Worm (Caenorhabditis elegans) whole organism, L4 larva: ENCODE measurements around the gene gpdh-2.
A peak's percentile ranks its signal among the peaks of the same experiment; 100 is the strongest.

ENCODE experiments used
- F37D6.2 ChIP-seq: sonication (generic microtip); optimal IDR thresholded peaks from 2 replicates; lab custom pipeline; 2016; ENCODE audit warnings: mild to moderate bottlenecking, missing genetic modification characterization, missing compliant biosample characterization
- F49E8.2 ChIP-seq: sonication (generic microtip); optimal IDR thresholded peaks from 2 replicates; lab custom pipeline; 2016; ENCODE audit warnings: missing compliant biosample characterization, mild to moderate bottlenecking, missing genetic modification characterization, borderline replicate concordance
- T20F7.1 ChIP-seq: fragments of 200-800 bp; sonication (Bioruptor generic); optimal IDR thresholded peaks from 2 replicates; lab custom pipeline; 2018; ENCODE audit warnings: mild to moderate bottlenecking, missing genetic modification characterization, missing compliant biosample characterization
- T26A8.4 ChIP-seq: fragments of 200-800 bp; sonication (Bioruptor generic); IDR thresholded peaks from 2 replicates; pipeline ENCODE4 v1.3.6; 2022; ENCODE audit warnings: missing genetic modification characterization, missing compliant biosample characterization
- Y75B8A.6 ChIP-seq: fragments of 200-800 bp; sonication (Bioruptor generic); IDR thresholded peaks from 2 replicates; pipeline ENCODE4 v1.3.6; 2022; ENCODE audit warnings: missing genetic modification reagents, missing genetic modification characterization, missing compliant biosample characterization
- ZK337.2 ChIP-seq: fragments of 200-800 bp; sonication (Bioruptor generic); IDR thresholded peaks from 2 replicates; pipeline ENCODE4 v1.3.6; 2022; ENCODE audit warnings: missing genetic modification reagents, missing genetic modification characterization, missing compliant biosample characterization
- ZK546.5 ChIP-seq, 2 experiments: sonication (generic microtip); optimal IDR thresholded peaks; 2 replicates each; lab custom pipeline; 2017; ENCODE audit warnings: missing biosample characterization in 2 of 2, missing genetic modification characterization in 2 of 2
- aha-1 ChIP-seq: fragments of 150-350 bp; peaks from one replicate; lab custom pipeline; 2014; ENCODE audit warnings: missing biosample characterization, missing genetic modification characterization
- aly-2 ChIP-seq: sonication (generic microtip); optimal IDR thresholded peaks from 2 replicates; lab custom pipeline; 2018; ENCODE audit warnings: missing biosample characterization, missing genetic modification characterization
- attf-4 ChIP-seq: sonication (generic microtip); optimal IDR thresholded peaks from 3 replicates; lab custom pipeline; 2017; ENCODE audit warnings: missing biosample characterization, missing genetic modification characterization
- ceh-20 ChIP-seq: fragments of 200-800 bp; sonication (Bioruptor generic); IDR thresholded peaks from 2 replicates; pipeline ENCODE4 v1.3.6; 2022; ENCODE audit warnings: missing genetic modification reagents, missing genetic modification characterization, missing compliant biosample characterization
- ceh-44 ChIP-seq: fragments of 200-800 bp; sonication (Bioruptor generic); IDR thresholded peaks from 2 replicates; pipeline ENCODE4 v1.3.6; 2022; ENCODE audit warnings: missing genetic modification reagents, missing genetic modification characterization, missing compliant biosample characterization
- daf-12 ChIP-seq: fragments of 150-350 bp; optimal IDR thresholded peaks from 2 replicates; lab custom pipeline; 2014; ENCODE audit warnings: missing biosample characterization, missing genetic modification reagents, missing genetic modification characterization
- daf-16 ChIP-seq, 3 experiments: sonication (generic microtip); optimal IDR thresholded peaks; 2 replicates each; lab custom pipeline; 2016 to 2017; ENCODE audit warnings: missing genetic modification characterization in 3 of 3, missing genetic modification reagents in 3 of 3, mild to moderate bottlenecking in 2 of 3, missing compliant biosample characterization in 2 of 3, missing biosample characterization in 1 of 3, moderate library complexity in 1 of 3
- daf-19 ChIP-seq: fragments of 200-800 bp; sonication (Bioruptor generic); conservative IDR thresholded peaks from 2 replicates; pipeline ENCODE4 v1.3.6; 2022; ENCODE audit warnings: missing genetic modification characterization, missing compliant biosample characterization
- dmd-6 ChIP-seq: fragments of 200-800 bp; sonication (Bioruptor generic); IDR thresholded peaks from 2 replicates; pipeline ENCODE4 v1.3.6; 2022; ENCODE audit warnings: missing genetic modification reagents, missing genetic modification characterization, missing compliant biosample characterization
- dmd-9 ChIP-seq: fragments of 200-800 bp; sonication (Bioruptor generic); IDR thresholded peaks from 2 replicates; pipeline ENCODE4 v1.3.6; 2022; ENCODE audit warnings: missing genetic modification reagents, missing genetic modification characterization, missing compliant biosample characterization
- dve-1 ChIP-seq: sonication (generic microtip); optimal IDR thresholded peaks from 2 replicates; lab custom pipeline; 2017; ENCODE audit warnings: antibody characterized with exemption, mild to moderate bottlenecking, missing genetic modification characterization, missing compliant biosample characterization; ENCODE audit not compliant: insufficient read depth
- fkh-10 ChIP-seq: fragments of 150-350 bp; optimal IDR thresholded peaks from 2 replicates; lab custom pipeline; 2014; ENCODE audit warnings: missing biosample characterization, missing genetic modification reagents, missing genetic modification characterization
- fos-1 ChIP-seq: fragments of 150-350 bp; optimal IDR thresholded peaks from 2 replicates; lab custom pipeline; 2014; ENCODE audit warnings: missing biosample characterization, missing genetic modification characterization
- gei-8 ChIP-seq: fragments of 200-800 bp; sonication (Bioruptor generic); optimal IDR thresholded peaks from 2 replicates; lab custom pipeline; 2018; ENCODE audit warnings: mild to moderate bottlenecking, missing genetic modification characterization, missing compliant biosample characterization
- hif-1 ChIP-seq, 2 experiments: sonication (generic microtip); optimal IDR thresholded peaks; 2 replicates each; lab custom pipeline; 2016 to 2017; ENCODE audit warnings: missing compliant biosample characterization in 2 of 2, missing genetic modification characterization in 2 of 2, missing genetic modification reagents in 2 of 2, missing genotype in 2 of 2, mild to moderate bottlenecking in 1 of 2
- hlh-30 ChIP-seq: sonication (generic microtip); optimal IDR thresholded peaks from 2 replicates; lab custom pipeline; 2017; ENCODE audit warnings: antibody characterized with exemption, mild to moderate bottlenecking, missing genetic modification characterization, missing compliant biosample characterization; ENCODE audit not compliant: insufficient read depth
- hmg-1.1 ChIP-seq: fragments of 200-800 bp; sonication (Bioruptor generic); IDR thresholded peaks from 2 replicates; pipeline ENCODE4 v1.3.6; 2022; ENCODE audit warnings: missing genetic modification reagents, missing genetic modification characterization, missing compliant biosample characterization
- jun-1 ChIP-seq: fragments of 150-350 bp; optimal IDR thresholded peaks from 2 replicates; lab custom pipeline; 2014; ENCODE audit warnings: missing biosample characterization, missing genetic modification reagents, missing genetic modification characterization
- lim-7 ChIP-seq: fragments of 200-800 bp; sonication (Bioruptor generic); IDR thresholded peaks from 2 replicates; pipeline ENCODE4 v1.3.6; 2022; ENCODE audit warnings: missing genetic modification characterization, missing compliant biosample characterization
- lin-1 ChIP-seq: fragments of 200-800 bp; sonication (Bioruptor generic); IDR thresholded peaks from 2 replicates; pipeline ENCODE4 v1.3.6; 2022; ENCODE audit warnings: missing genetic modification reagents, missing genetic modification characterization, missing compliant biosample characterization
- lin-13 ChIP-seq: fragments of 150-350 bp; optimal IDR thresholded peaks from 2 replicates; lab custom pipeline; 2014; ENCODE audit warnings: missing biosample characterization, missing genetic modification reagents, missing genetic modification characterization
- lin-29 ChIP-seq: fragments of 200-800 bp; sonication (Bioruptor generic); IDR thresholded peaks from 2 replicates; pipeline ENCODE4 v1.3.6; 2022; ENCODE audit warnings: missing genetic modification reagents, missing genetic modification characterization, missing compliant biosample characterization
- lin-38 ChIP-seq: fragments of 200-800 bp; sonication (Bioruptor generic); IDR thresholded peaks from 2 replicates; pipeline ENCODE4 v1.3.6; 2022; ENCODE audit warnings: missing genetic modification reagents, missing genetic modification characterization, missing compliant biosample characterization
- lir-3 ChIP-seq: sonication (generic microtip); optimal IDR thresholded peaks from 2 replicates; lab custom pipeline; 2016; ENCODE audit warnings: mild to moderate bottlenecking, missing genetic modification characterization, missing compliant biosample characterization
- lsy-2 ChIP-seq, 2 experiments: fragments of 150-350 bp in 1 of 2; sonication (generic microtip) in 1 of 2; optimal IDR thresholded peaks; 2 replicates each; lab custom pipeline; 2014 to 2017; ENCODE audit warnings: missing biosample characterization in 2 of 2, missing genetic modification characterization in 2 of 2
- mdl-1 ChIP-seq, 2 experiments: fragments of 150-350 bp in 1 of 2; sonication (generic microtip) in 1 of 2; optimal IDR thresholded peaks; 2 replicates each; lab custom pipeline; 2014 to 2017; ENCODE audit warnings: missing biosample characterization in 2 of 2, missing genetic modification characterization in 2 of 2
- mep-1 ChIP-seq: fragments of 150-350 bp; sonication (generic microtip); optimal IDR thresholded peaks from 3 replicates; lab custom pipeline; 2014; ENCODE audit warnings: missing biosample characterization, missing genetic modification characterization
- mes-2 ChIP-seq: sonication (generic microtip); optimal IDR thresholded peaks from 2 replicates; lab custom pipeline; 2016; ENCODE audit warnings: missing genotype, mild to moderate bottlenecking, missing genetic modification characterization, missing compliant biosample characterization; ENCODE audit not compliant: poor library complexity, severe bottlenecking
- mxl-3 ChIP-seq: fragments of 200-800 bp; sonication (Bioruptor generic); optimal IDR thresholded peaks from 2 replicates; lab custom pipeline; 2018; ENCODE audit warnings: mild to moderate bottlenecking, missing genetic modification characterization, missing compliant biosample characterization
- nhr-10 ChIP-seq: fragments of 150-350 bp; optimal IDR thresholded peaks from 2 replicates; lab custom pipeline; 2014; ENCODE audit warnings: missing biosample characterization, missing genetic modification characterization
- nhr-102 ChIP-seq: sonication (generic microtip); optimal IDR thresholded peaks from 2 replicates; lab custom pipeline; 2016; ENCODE audit warnings: mild to moderate bottlenecking, missing genetic modification characterization, moderate library complexity, missing compliant biosample characterization
- nhr-111 ChIP-seq: fragments of 200-800 bp; sonication (Bioruptor generic); optimal IDR thresholded peaks from 2 replicates; lab custom pipeline; 2018; ENCODE audit warnings: mild to moderate bottlenecking, missing genetic modification characterization, missing compliant biosample characterization
- nhr-25 ChIP-seq: sonication (generic microtip); optimal IDR thresholded peaks from 2 replicates; lab custom pipeline; 2017; ENCODE audit warnings: missing genetic modification characterization, mild to moderate bottlenecking, missing compliant biosample characterization, antibody characterized with exemption, moderate library complexity, borderline replicate concordance; ENCODE audit not compliant: insufficient read depth
- nhr-28 ChIP-seq: fragments of 150-350 bp; optimal IDR thresholded peaks from 2 replicates; lab custom pipeline; 2014; ENCODE audit warnings: missing biosample characterization, missing genetic modification characterization
- nhr-42 ChIP-seq: fragments of 200-800 bp; sonication (Bioruptor generic); IDR thresholded peaks from 2 replicates; pipeline ENCODE4 v1.3.6; 2022; ENCODE audit warnings: missing genetic modification characterization, missing compliant biosample characterization
- nhr-6 ChIP-seq: fragments of 150-350 bp; optimal IDR thresholded peaks from 2 replicates; lab custom pipeline; 2014; ENCODE audit warnings: missing biosample characterization, missing genetic modification characterization
- nhr-76 ChIP-seq: fragments of 150-350 bp; optimal IDR thresholded peaks from 2 replicates; lab custom pipeline; 2014; ENCODE audit warnings: missing biosample characterization, missing genetic modification characterization
- rbr-2 ChIP-seq: sonication (generic microtip); optimal IDR thresholded peaks from 2 replicates; lab custom pipeline; 2016; ENCODE audit warnings: missing genotype, missing genetic modification characterization, missing compliant biosample characterization
- snpc-1.2 ChIP-seq: fragments of 200-800 bp; sonication (Bioruptor generic); IDR thresholded peaks from 2 replicates; pipeline ENCODE4 v1.3.6; 2022; ENCODE audit warnings: missing genetic modification reagents, missing genetic modification characterization, missing compliant biosample characterization
- tag-97 ChIP-seq: fragments of 200-800 bp; sonication (Bioruptor generic); IDR thresholded peaks from 2 replicates; pipeline ENCODE4 v1.3.6; 2022; ENCODE audit warnings: missing genetic modification characterization, missing compliant biosample characterization
- zag-1 ChIP-seq: fragments of 150-350 bp; optimal IDR thresholded peaks from 2 replicates; lab custom pipeline; 2014; ENCODE audit warnings: missing biosample characterization, missing genetic modification characterization
- zfp-2 ChIP-seq: sonication (generic microtip); optimal IDR thresholded peaks from 2 replicates; lab custom pipeline; 2016; ENCODE audit warnings: mild to moderate bottlenecking, missing genetic modification characterization, missing compliant biosample characterization
- zfp-3 ChIP-seq: fragments of 200-800 bp; sonication (Bioruptor generic); conservative IDR thresholded peaks from 2 replicates; pipeline ENCODE4 v1.3.6; 2022; ENCODE audit warnings: missing genetic modification reagents, missing genetic modification characterization, missing compliant biosample characterization

gpdh-2 gene

DNA sequence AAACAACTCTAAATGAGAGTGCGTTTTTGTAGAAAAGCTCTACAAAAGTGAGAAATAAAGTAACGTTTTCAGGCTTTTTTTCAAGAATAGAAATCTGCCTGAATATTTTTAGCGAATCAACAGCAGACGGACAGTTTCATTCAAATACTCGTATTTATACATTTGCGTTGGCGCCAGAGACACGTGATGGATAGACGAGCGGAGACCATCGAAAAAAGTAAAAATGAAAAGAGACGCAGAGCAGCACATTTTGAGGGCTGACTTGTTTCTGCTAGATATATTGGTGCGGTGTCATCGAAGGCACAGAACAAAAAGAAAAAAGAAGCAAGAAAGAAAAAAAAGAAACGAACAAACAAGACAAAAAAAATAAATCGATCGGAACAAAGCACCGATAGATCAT, 33.0 kb downstream of the gpdh-2 start:
- TF ChIP-seq lin-38 (GFP tag; lab: Robert Waterston, UW) (peak; percentile 62), lsy-2 (tag; optimal IDR thresholded peaks at IDR 0.05; lab: Kevin White, UChicago) (peak in 1 of 2 experiments; percentile 82), daf-16 (GFP tag; optimal IDR thresholded peaks at IDR 0.05; lab: Kevin White, UChicago) (no peak), daf-16 (tag; optimal IDR thresholded peaks at IDR 0.05; lab: Kevin White, UChicago) (peak; percentile 49), lin-1 (GFP tag; lab: Robert Waterston, UW) (0 out of 2 replicates have a peak, but pooled peaks have one; percentile 45), hif-1 (tag; optimal IDR thresholded peaks at IDR 0.05; lab: Kevin White, UChicago) (peak in 1 of 2 experiments; percentile 9), dmd-6 (GFP tag; lab: Robert Waterston, UW) (peak; percentile 21; the same call in 1 of the 2 replicates), zfp-2 (no peak), nhr-10 (tag; lab: Kevin White, UChicago) (no peak), ceh-20 (GFP tag; lab: Robert Waterston, UW) (peak; percentile 56; the same call in 1 of the 2 replicates), lir-3 (tag; lab: Kevin White, UChicago) (no peak), mdl-1 (tag; optimal IDR thresholded peaks at IDR 0.05; lab: Kevin White, UChicago) (peak in 1 of 2 experiments; percentile 71), T26A8.4 (peak; percentile 7; the same call in 1 of the 2 replicates), daf-12 (no peak), aly-2 (tag; lab: Kevin White, UChicago) (no peak), gei-8 (GFP tag; lab: Kevin White, UChicago) (no peak), F37D6.2 (no peak), ZK546.5 (tag; optimal IDR thresholded peaks at IDR 0.05; lab: Kevin White, UChicago) (no peak), ceh-44 (GFP tag; lab: Robert Waterston, UW) (no peak), mxl-3 (GFP tag; lab: Kevin White, UChicago) (peak; percentile 21), zag-1 (no peak), zfp-3 (GFP tag; lab: Robert Waterston, UW) (0 out of 2 replicates have a peak, but pooled peaks have one; percentile 63), T20F7.1 (peak; percentile 24), mes-2 (tag; lab: Kevin White, UChicago) (peak; percentile 56), dmd-9 (GFP tag; lab: Robert Waterston, UW) (no peak), lin-13 (GFP tag; lab: Kevin White, UChicago) (peak; percentile 5), nhr-102 (tag; lab: Kevin White, UChicago) (peak; percentile 2), hlh-30 (tag; lab: Kevin White, UChicago) (peak; percentile 92), nhr-42 (GFP tag; lab: Robert Waterston, UW) (no peak), nhr-76 (no peak), aha-1 (tag; lab: Kevin White, UChicago) (peak; percentile 87), daf-19 (GFP tag; lab: Robert Waterston, UW) (no peak), jun-1 (tag; lab: Kevin White, UChicago) (no peak), snpc-1.2 (GFP tag; lab: Robert Waterston, UW) (no peak), hmg-1.1 (GFP tag; lab: Robert Waterston, UW) (0 out of 2 replicates have a peak, but pooled peaks have one; percentile 11), fkh-10 (no peak), lin-29 (no peak), rbr-2 (tag; lab: Kevin White, UChicago) (peak; percentile 29), tag-97 (GFP tag; lab: Robert Waterston, UW) (no peak), dve-1 (tag; lab: Kevin White, UChicago) (peak; percentile 67), nhr-111 (GFP tag; lab: Kevin White, UChicago) (no peak), F49E8.2 (no peak), lim-7 (GFP tag; lab: Robert Waterston, UW) (no peak), attf-4 (tag; lab: Kevin White, UChicago) (no peak), fos-1 (tag; lab: Kevin White, UChicago) (no peak), ZK337.2 (no peak), nhr-6 (peak; percentile 53), nhr-25 (tag; lab: Kevin White, UChicago) (no peak), mep-1 (tag; lab: Kevin White, UChicago) (peak; percentile 70), nhr-28 (peak; percentile 17), Y75B8A.6 (GFP tag; lab: Robert Waterston, UW) (0 out of 2 replicates have a peak, but pooled peaks have one; percentile 49)
